Worm (Caenorhabditis elegans) whole organism, mixed stage, embryonic: ENCODE results near the gene rei-2.

Experiments
- ces-1 ChIP-seq: fragments of 150-350 bp; optimal IDR thresholded peaks from 2 replicates; lab custom pipeline; 2014; ENCODE audit warnings: missing biosample characterization, missing genetic modification reagents, missing genetic modification characterization
- elt-1 ChIP-seq: sonication (generic microtip); optimal IDR thresholded peaks from 2 replicates; lab custom pipeline; 2017; ENCODE audit warnings: missing genetic modification characterization, mild to moderate bottlenecking, missing compliant biosample characterization, antibody characterized with exemption, moderate library complexity, borderline replicate concordance; ENCODE audit not compliant: insufficient read depth
- elt-3 ChIP-seq: fragments of 150-350 bp; optimal IDR thresholded peaks from 2 replicates; lab custom pipeline; 2014; ENCODE audit warnings: missing biosample characterization, missing genetic modification characterization
- lin-32 ChIP-seq: fragments of 200-800 bp; sonication (Bioruptor generic); optimal IDR thresholded peaks from 2 replicates; lab custom pipeline; 2018; ENCODE audit warnings: mild to moderate bottlenecking, missing genetic modification characterization, missing compliant biosample characterization
- mep-1 ChIP-seq: fragments of 150-350 bp; optimal IDR thresholded peaks from 2 replicates; lab custom pipeline; 2017; ENCODE audit warnings: missing biosample characterization, missing genetic modification reagents, missing genetic modification characterization, inconsistent platforms
- nhr-12 ChIP-seq: fragments of 150-350 bp; optimal IDR thresholded peaks from 2 replicates; lab custom pipeline; 2014; ENCODE audit warnings: missing biosample characterization, missing genetic modification characterization
- nhr-28 ChIP-seq: fragments of 150-350 bp; optimal IDR thresholded peaks from 2 replicates; lab custom pipeline; 2014; ENCODE audit warnings: missing biosample characterization, missing genetic modification characterization
- nhr-76 ChIP-seq: sonication (generic microtip); optimal IDR thresholded peaks from 2 replicates; lab custom pipeline; 2017; ENCODE audit warnings: missing biosample characterization, missing genetic modification characterization
- pha-4 ChIP-seq: fragments of 150-350 bp; optimal IDR thresholded peaks from 2 replicates; lab custom pipeline; 2018; ENCODE audit warnings: missing biosample characterization, missing genetic modification reagents, missing genetic modification characterization
- sptf-1 ChIP-seq: sonication (generic microtip); optimal IDR thresholded peaks from 2 replicates; lab custom pipeline; 2017; ENCODE audit warnings: mild to moderate bottlenecking, missing genetic modification characterization, moderate library complexity, missing compliant biosample characterization
- unc-120 ChIP-seq: sonication (generic microtip); optimal IDR thresholded peaks from 2 replicates; lab custom pipeline; 2017; ENCODE audit warnings: missing genetic modification characterization, missing compliant biosample characterization; ENCODE audit not compliant: poor library complexity, severe bottlenecking
- unc-62 ChIP-seq: fragments of 150-350 bp; optimal IDR thresholded peaks from 2 replicates; lab custom pipeline; 2014; ENCODE audit warnings: missing biosample characterization, missing genetic modification reagents, missing genetic modification characterization
- zip-8 ChIP-seq: fragments of 150-350 bp; optimal IDR thresholded peaks from 2 replicates; lab custom pipeline; 2014; ENCODE audit warnings: missing biosample characterization, missing genetic modification characterization
- ztf-11 ChIP-seq: fragments of 150-350 bp; optimal IDR thresholded peaks from 2 replicates; lab custom pipeline; 2014; ENCODE audit warnings: missing biosample characterization, missing genetic modification characterization

- TF ChIP-seq nhr-76 (no peak), elt-1 (no peak), unc-62 (no peak), nhr-28 (no peak), sptf-1 (tag; lab: Kevin White, UChicago) (no peak), lin-32 (GFP tag; lab: Kevin White, UChicago) (no peak), mep-1 (tag; lab: Kevin White, UChicago) (no peak), zip-8 (tag; lab: Kevin White, UChicago) (no peak), elt-3 (no peak), ztf-11 (tag; lab: Kevin White, UChicago) (no peak), pha-4 (tag; lab: Kevin White, UChicago) (no peak), nhr-12 (tag; lab: Kevin White, UChicago) (no peak), ces-1 (GFP tag; lab: Kevin White, UChicago) (no peak), unc-120 (tag; lab: Kevin White, UChicago) (no peak)
Measured at ce11 chrX:1044327-1044726, 43.6 kb downstream of the rei-2 start.
